Worm (Caenorhabditis elegans): ENCODE data around the gene ash-2.

Gene ash-2

ce11 chrII:11976727-11977259 is 2.8 kb upstream of the ash-2 start:
- no peak for TF ChIP-seq jun-1 (tag; optimal IDR thresholded peaks at IDR 0.05)
- TF ChIP-seq ama-1 (optimal IDR thresholded peaks at IDR 0.05): peak; percentile 53
- peak in 1 of 3 experiments; percentile 7 for TF ChIP-seq ceh-82 (tag; optimal IDR thresholded peaks at IDR 0.05)

ce11 chrII:11977363-11977762 is 2.3 kb upstream of the ash-2 start, which contains the start of gene Y17G7B.21:
Y17G7B.21 (minus strand) TSS chrII:11977661.
- TF ChIP-seq nhr-90 (tag; optimal IDR thresholded peaks at IDR 0.05; ENCODE audit: poor library complexity): no peak
- TF ChIP-seq C34B4.2 (tag; optimal IDR thresholded peaks at IDR 0.05): no peak
- TF ChIP-seq ces-1 (GFP tag; optimal IDR thresholded peaks at IDR 0.05): no peak
- no peak for TF ChIP-seq F16B12.6 (tag; optimal IDR thresholded peaks at IDR 0.05)
- TF ChIP-seq skn-1 (tag; optimal IDR thresholded peaks at IDR 0.05): no peak
- peak; percentile 72 for TF ChIP-seq hlh-17 (GFP tag; optimal IDR thresholded peaks at IDR 0.05; ENCODE audit: borderline replicate concordance)
- TF ChIP-seq mdl-1 (tag; optimal IDR thresholded peaks at IDR 0.05): no peak
- TF ChIP-seq nhr-77 (tag; optimal IDR thresholded peaks at IDR 0.05): peak; percentile 6
- no peak for TF ChIP-seq ceh-8 (GFP tag; optimal IDR thresholded peaks at IDR 0.05)
- 0 out of 2 replicates have a peak, but pooled peaks have one; percentile 21 for TF ChIP-seq grh-1 (GFP tag; IDR thresholded peaks at IDR 0.05)
- TF ChIP-seq egl-13 (tag; optimal IDR thresholded peaks at IDR 0.05): peak; percentile 1
- TF ChIP-seq efl-1 (optimal IDR thresholded peaks at IDR 0.05): no peak
- peak in 1 of 2 experiments; percentile 91 for TF ChIP-seq efl-1 (GFP tag; optimal IDR thresholded peaks at IDR 0.05 in 1 of 2)
- TF ChIP-seq elt-2 (tag; optimal IDR thresholded peaks at IDR 0.05): no peak
- no peak for TF ChIP-seq elt-3 (tag; optimal IDR thresholded peaks at IDR 0.05)
- no peak for TF ChIP-seq vab-15 (tag; optimal IDR thresholded peaks at IDR 0.05)
- no peak for TF ChIP-seq nhr-11 (tag; optimal IDR thresholded peaks at IDR 0.05)
- no peak for TF ChIP-seq xbp-1 (tag; optimal IDR thresholded peaks at IDR 0.05)
- no peak for TF ChIP-seq ama-1 (optimal IDR thresholded peaks at IDR 0.05)
- TF ChIP-seq isw-1 (GFP tag; IDR thresholded peaks at IDR 0.05): no peak
- TF ChIP-seq nhr-71 (tag; optimal IDR thresholded peaks at IDR 0.05): no peak
- no peak for TF ChIP-seq nhr-237 (tag; optimal IDR thresholded peaks at IDR 0.05)
- no peak for TF ChIP-seq ceh-63 (GFP tag; optimal IDR thresholded peaks at IDR 0.05)
- TF ChIP-seq irx-1 (tag; optimal IDR thresholded peaks at IDR 0.05): no peak
- peak; percentile 82 for TF ChIP-seq nhr-85 (tag)

- TF ChIP-seq efl-1 (optimal IDR thresholded peaks at IDR 0.05) (no peak), efl-1 (GFP tag; optimal IDR thresholded peaks at IDR 0.05 in 1 of 2) (peak in 1 of 2 experiments; percentile 9), fkh-8 (tag; optimal IDR thresholded peaks at IDR 0.05) (no peak)
These were observed 1.2 kb upstream of the ash-2 start for ce11 chrII:11978478-11978877.

ce11 chrII:11978920-11979319 is 718 bp upstream of the ash-2 start:
- TF ChIP-seq ceh-63 (GFP tag; optimal IDR thresholded peaks at IDR 0.05): no peak
- no peak for TF ChIP-seq nhr-90 (tag; optimal IDR thresholded peaks at IDR 0.05; ENCODE audit: poor library complexity)
- no peak for TF ChIP-seq efl-1 (optimal IDR thresholded peaks at IDR 0.05)
- TF ChIP-seq efl-1 (GFP tag; optimal IDR thresholded peaks at IDR 0.05 in 1 of 2): peak in 1 of 2 experiments; percentile 77
- peak; percentile 63 for TF ChIP-seq nhr-85 (tag)
- no peak for TF ChIP-seq aly-2 (tag; optimal IDR thresholded peaks at IDR 0.05)

ce11 chrII:11980110-11980509 is 472 bp downstream of the ash-2 start:
- TF ChIP-seq ama-1 (optimal IDR thresholded peaks at IDR 0.05) (no peak), mdl-1 (tag; optimal IDR thresholded peaks at IDR 0.05) (peak in 1 of 2 experiments; percentile 80), egl-13 (tag; optimal IDR thresholded peaks at IDR 0.05) (peak; percentile 91), lin-15B (tag; optimal IDR thresholded peaks at IDR 0.05) (peak; percentile 87), egl-27 (tag; optimal IDR thresholded peaks at IDR 0.05) (no peak), Y116A8C.19 (tag; optimal IDR thresholded peaks at IDR 0.05; ENCODE audit: borderline replicate concordance) (no peak), zag-1 (tag; optimal IDR thresholded peaks at IDR 0.05) (no peak), xbp-1 (tag; optimal IDR thresholded peaks at IDR 0.05) (peak; percentile 92), nhr-76 (tag; optimal IDR thresholded peaks at IDR 0.05) (no peak), ets-5 (GFP tag; IDR thresholded peaks at IDR 0.05) (no peak), pag-3 (tag; optimal IDR thresholded peaks at IDR 0.05; ENCODE audit: borderline replicate concordance, insufficient read depth) (no peak), aly-2 (tag; optimal IDR thresholded peaks at IDR 0.05) (no peak), ztf-4 (tag; optimal IDR thresholded peaks at IDR 0.05) (peak; percentile 78), aha-1 (tag; optimal IDR thresholded peaks at IDR 0.05) (no peak), elt-3 (tag; optimal IDR thresholded peaks at IDR 0.05) (peak in 4 of 6 experiments; percentile 27 to 82 (median 53)), nhr-11 (tag; optimal IDR thresholded peaks at IDR 0.05) (peak; percentile 90), tlp-1 (tag; optimal IDR thresholded peaks at IDR 0.05) (no peak), nhr-90 (tag; optimal IDR thresholded peaks at IDR 0.05; ENCODE audit: poor library complexity) (peak; percentile 95), skn-1 (tag; optimal IDR thresholded peaks at IDR 0.05) (peak; percentile 80), nhr-20 (tag; optimal IDR thresholded peaks at IDR 0.05) (peak; percentile 92), nhr-237 (tag; optimal IDR thresholded peaks at IDR 0.05) (peak; percentile 57), snpc-4 (tag; optimal IDR thresholded peaks at IDR 0.05) (no peak), nhr-47 (tag; optimal IDR thresholded peaks at IDR 0.05) (peak; percentile 94), C16A3.4 (tag; optimal IDR thresholded peaks at IDR 0.05) (peak; percentile 81), jun-1 (tag; optimal IDR thresholded peaks at IDR 0.05) (peak; percentile 71), vab-15 (tag; optimal IDR thresholded peaks at IDR 0.05) (peak; percentile 77)

All from whole organism, L1 larva.